Fruit fly (Drosophila melanogaster): ENCODE data around the gene Top1.

The Top1 gene

DNA sequence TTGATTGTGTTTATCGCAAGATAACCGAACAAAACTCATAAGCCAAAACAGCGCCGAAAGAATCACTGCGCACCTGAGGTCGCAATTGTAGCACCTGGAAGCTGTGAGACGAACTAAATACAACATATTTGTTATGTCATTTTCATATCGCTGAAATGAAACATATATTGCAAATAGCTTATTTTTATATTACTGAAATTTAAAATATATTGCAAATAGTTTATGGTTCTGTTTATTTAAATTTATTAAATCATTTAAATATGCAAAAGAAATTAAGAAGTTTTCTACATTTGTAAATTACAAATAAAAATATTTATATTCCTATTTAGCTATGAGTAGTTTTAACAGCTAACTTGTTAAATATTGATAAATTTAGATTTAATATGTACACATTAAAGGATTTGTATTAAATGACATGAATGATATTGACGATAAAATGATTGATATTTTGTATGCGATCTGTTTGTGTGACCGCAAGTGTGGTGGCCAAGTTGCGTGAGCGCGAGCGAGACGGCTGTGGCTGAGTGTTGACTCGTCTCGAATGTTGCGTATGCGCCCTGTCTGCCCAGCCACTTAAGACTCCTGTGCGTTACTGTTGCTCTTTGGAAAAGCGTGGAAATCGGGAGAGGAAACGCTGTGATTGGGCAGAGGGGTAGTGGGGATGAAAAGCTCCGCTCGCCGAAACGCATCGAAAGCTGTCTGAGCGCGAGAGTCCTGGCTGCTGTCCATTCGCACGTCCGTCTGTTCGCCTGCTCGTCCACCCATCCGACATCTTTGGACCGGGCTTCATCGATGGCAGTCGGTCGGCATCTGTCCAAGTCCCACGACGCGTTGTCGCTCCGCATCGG is 22.1 kb upstream of the Top1 start, which contains the start of gene gce (continued):
- TF ChIP-seq amos (GFP tag; IDR thresholded peaks at IDR 0.05; ENCODE audit: partially characterized antibody) (no peak; the same call in 1 of the 2 replicates), CG4328 (GFP tag; optimal IDR thresholded peaks at IDR 0.05) (peak; percentile 41), CG8290 (GFP tag; optimal IDR thresholded peaks at IDR 0.05) (no peak), CG8290 (tag; optimal IDR thresholded peaks at IDR 0.05) (peak in 1 of 2 experiments; percentile 65), salm (tag; optimal IDR thresholded peaks at IDR 0.05) (no peak), CG17912 (GFP tag; optimal IDR thresholded peaks at IDR 0.05) (no peak), CG31441 (GFP tag; IDR thresholded peaks at IDR 0.05) (peak; percentile 71), CG9817 (tag; optimal IDR thresholded peaks at IDR 0.05) (peak; percentile 25), CG7928 (GFP tag; optimal IDR thresholded peaks at IDR 0.05) (no peak), ems (GFP tag; optimal IDR thresholded peaks at IDR 0.05) (no peak), CG18599 (GFP tag; optimal IDR thresholded peaks at IDR 0.05) (peak; percentile 74), oc (tag; optimal IDR thresholded peaks at IDR 0.05) (no peak), hb (GFP tag; IDR thresholded peaks at IDR 0.05; ENCODE audit: partially characterized antibody) (no peak), CG34376 (GFP tag; optimal IDR thresholded peaks at IDR 0.05) (no peak), cato (GFP tag; optimal IDR thresholded peaks at IDR 0.05; ENCODE audit: borderline replicate concordance) (no peak), knrl (GFP tag; IDR thresholded peaks at IDR 0.05; ENCODE audit: partially characterized antibody) (no peak), nom (GFP tag; optimal IDR thresholded peaks at IDR 0.05) (no peak), h (optimal IDR thresholded peaks at IDR 0.05) (no peak), CG2889 (GFP tag; IDR thresholded peaks at IDR 0.05) (no peak), ato (GFP tag; IDR thresholded peaks at IDR 0.05; ENCODE audit: partially characterized antibody) (no peak), B-H2 (GFP tag; optimal IDR thresholded peaks at IDR 0.05) (peak; percentile 10), CG12769 (tag; optimal IDR thresholded peaks at IDR 0.05) (peak; percentile 58), Hr78 (GFP tag; optimal IDR thresholded peaks at IDR 0.05) (no peak), odd (GFP tag; optimal IDR thresholded peaks at IDR 0.05) (peak; percentile 64), ftz-f1 (GFP tag; optimal IDR thresholded peaks at IDR 0.05) (no peak), Dad (GFP tag; optimal IDR thresholded peaks at IDR 0.05) (no peak), vnd (GFP tag; IDR thresholded peaks at IDR 0.05; ENCODE audit: partially characterized antibody) (no peak), crc (GFP tag; optimal IDR thresholded peaks at IDR 0.05) (no peak), slp2 (GFP tag; optimal IDR thresholded peaks at IDR 0.05) (no peak), prd (optimal IDR thresholded peaks at IDR 0.05) (no peak), prd (GFP tag; IDR thresholded peaks at IDR 0.05) (no peak), CG6854 (GFP tag; optimal IDR thresholded peaks at IDR 0.05) (peak; percentile 46), Ptx1 (GFP tag; IDR thresholded peaks at IDR 0.05) (peak; percentile 37; the same call in 1 of the 2 replicates), CG32767 (GFP tag; IDR thresholded peaks at IDR 0.05) (no peak), Mes4 (GFP tag; optimal IDR thresholded peaks at IDR 0.05) (no peak), Oaz (GFP tag; IDR thresholded peaks at IDR 0.05) (no peak), Blimp-1 (GFP tag; optimal IDR thresholded peaks at IDR 0.05) (peak; percentile 2), CG2120 (GFP tag; optimal IDR thresholded peaks at IDR 0.05) (peak; percentile 50), MESR4 (GFP tag; optimal IDR thresholded peaks at IDR 0.05) (no peak), CG1832 (GFP tag; optimal IDR thresholded peaks at IDR 0.05) (peak; percentile 40), CG14014 (GFP tag; IDR thresholded peaks at IDR 0.05) (no peak), otp (GFP tag; IDR thresholded peaks at IDR 0.05) (no peak), Hey (tag; optimal IDR thresholded peaks at IDR 0.05) (no peak), CG4617 (GFP tag; optimal IDR thresholded peaks at IDR 0.05; ENCODE audit: borderline replicate concordance) (no peak), mld (GFP tag; IDR thresholded peaks at IDR 0.05; ENCODE audit: partially characterized antibody) (no peak), lov (optimal IDR thresholded peaks at IDR 0.05) (no peak), lov (GFP tag; IDR thresholded peaks at IDR 0.05) (no peak), stwl (tag; optimal IDR thresholded peaks at IDR 0.05) (no peak), CG9437 (GFP tag; optimal IDR thresholded peaks at IDR 0.05) (peak; percentile 73)
